Worm (Caenorhabditis elegans) whole organism, late embryonic: ENCODE measurements around the gene lpd-7.
A peak's percentile ranks its signal among the peaks of the same experiment; 100 is the strongest.

ENCODE experiments used
- ama-1 ChIP-seq: fragments of 150-350 bp; optimal IDR thresholded peaks from 2 replicates; lab custom pipeline; 2014
- ceh-24 ChIP-seq: sonication (generic microtip); optimal IDR thresholded peaks from 2 replicates; lab custom pipeline; 2016; ENCODE audit warnings: mild to moderate bottlenecking, missing genetic modification characterization, missing compliant biosample characterization
- ceh-45 ChIP-seq: fragments of 200-800 bp; sonication (Bioruptor generic); IDR thresholded peaks from 2 replicates; pipeline ENCODE4 v1.3.6; 2022; ENCODE audit warnings: missing genetic modification reagents, missing genetic modification characterization, missing compliant biosample characterization
- ceh-48 ChIP-seq: sonication (generic microtip); optimal IDR thresholded peaks from 2 replicates; lab custom pipeline; 2016; ENCODE audit warnings: missing genetic modification characterization, inconsistent platforms, missing compliant biosample characterization
- ceh-6 ChIP-seq: fragments of 200-800 bp; sonication (Bioruptor generic); optimal IDR thresholded peaks from 2 replicates; lab custom pipeline; 2018; ENCODE audit warnings: mild to moderate bottlenecking, missing genetic modification characterization, missing compliant biosample characterization
- elt-2 ChIP-seq: sonication (generic microtip); optimal IDR thresholded peaks from 2 replicates; lab custom pipeline; 2016; ENCODE audit warnings: missing genetic modification reagents, missing genetic modification characterization, missing compliant biosample characterization
- hlh-8 ChIP-seq: sonication (generic microtip); optimal IDR thresholded peaks from 2 replicates; lab custom pipeline; 2016; ENCODE audit warnings: missing genotype, missing genetic modification characterization, missing compliant biosample characterization
- nhr-11 ChIP-seq: fragments of 150-350 bp; optimal IDR thresholded peaks from 2 replicates; lab custom pipeline; 2014; ENCODE audit warnings: missing biosample characterization, missing genetic modification characterization
- odd-2 ChIP-seq: sonication (generic microtip); optimal IDR thresholded peaks from 2 replicates; lab custom pipeline; 2017; ENCODE audit warnings: antibody characterized with exemption, mild to moderate bottlenecking, missing genetic modification characterization, missing compliant biosample characterization
- pag-3 ChIP-seq: sonication (generic microtip); optimal IDR thresholded peaks from 2 replicates; lab custom pipeline; 2016; ENCODE audit warnings: missing compliant biosample characterization, missing genetic modification characterization, borderline replicate concordance
- pax-1 ChIP-seq: fragments of 150-350 bp; optimal IDR thresholded peaks from 2 replicates; lab custom pipeline; 2014; ENCODE audit warnings: missing biosample characterization, missing genetic modification characterization
- pha-4 ChIP-seq: fragments of 150-350 bp; optimal IDR thresholded peaks from 2 replicates; lab custom pipeline; 2018; ENCODE audit warnings: missing biosample characterization, missing genetic modification reagents, missing genetic modification characterization
- pqm-1 ChIP-seq: sonication (generic microtip); optimal IDR thresholded peaks from 2 replicates; lab custom pipeline; 2016; ENCODE audit warnings: missing genetic modification characterization, missing compliant biosample characterization
- tbx-2 ChIP-seq: sonication (generic microtip); optimal IDR thresholded peaks from 2 replicates; lab custom pipeline; 2016; ENCODE audit warnings: missing genetic modification characterization, missing compliant biosample characterization

DNA sequence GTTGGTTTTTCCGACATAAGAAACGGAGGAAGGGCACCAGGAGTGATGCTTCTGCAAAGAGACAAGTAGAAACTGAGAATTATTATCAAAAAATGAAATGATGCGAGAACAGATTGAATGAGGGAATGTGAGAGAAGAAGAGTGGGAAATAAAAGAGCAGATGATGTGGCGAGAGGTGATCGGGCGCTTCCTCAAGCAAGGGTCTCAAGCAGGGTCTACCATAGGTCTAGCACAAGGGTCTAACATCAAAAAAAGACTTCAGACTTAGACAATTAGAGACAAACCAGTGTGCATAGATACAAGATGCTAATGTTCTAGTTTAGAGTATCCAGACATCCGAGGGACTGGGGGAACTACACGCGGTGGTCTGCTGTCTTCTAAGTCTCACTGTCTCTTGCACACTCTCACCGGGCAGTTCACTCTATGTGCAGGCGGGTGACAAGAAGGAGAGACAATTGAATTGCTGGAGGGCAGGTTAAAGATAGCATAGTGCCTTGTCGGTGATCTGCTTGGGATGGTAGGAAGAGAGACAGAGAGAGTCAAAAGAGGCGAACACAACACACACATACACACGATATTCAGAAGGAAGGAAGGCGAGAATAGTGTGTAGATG, 3.0 kb upstream of the lpd-7 start, which contains the start of gene R13A5.7:
- TF ChIP-seq ama-1 (lab: Kevin White, UChicago) (no peak), ceh-6 (GFP tag; lab: Kevin White, UChicago) (no peak), nhr-11 (tag; lab: Kevin White, UChicago) (no peak), ceh-48 (tag; lab: Kevin White, UChicago) (no peak), pha-4 (no peak), pqm-1 (tag; lab: Kevin White, UChicago) (no peak), pag-3 (no peak), elt-2 (tag; lab: Kevin White, UChicago) (peak; percentile 33), pax-1 (tag; lab: Kevin White, UChicago) (no peak), odd-2 (tag; lab: Kevin White, UChicago) (no peak), hlh-8 (tag; lab: Kevin White, UChicago) (no peak), tbx-2 (tag; lab: Kevin White, UChicago) (peak; percentile 83), ceh-24 (tag; lab: Kevin White, UChicago) (no peak), ceh-45 (GFP tag; lab: Robert Waterston, UW) (no peak)
